Fruit fly (Drosophila melanogaster) Kc167 (cell line): ENCODE results near the gene Cpr.

Source experiments
- Myc ChIP-seq: fragments of >200 bp; optimal IDR thresholded peaks from 2 replicates; lab custom pipeline; 2017; ENCODE audit warnings: missing external identifiers
- Sin3A ChIP-seq: fragments of >200 bp; optimal IDR thresholded peaks from 2 replicates; lab custom pipeline; 2018; ENCODE audit warnings: missing external identifiers
- h ChIP-seq: fragments of >200 bp; optimal IDR thresholded peaks from 3 replicates; lab custom pipeline; 2018; ENCODE audit warnings: missing external identifiers
- insv ChIP-seq: fragments of >200 bp; optimal IDR thresholded peaks from 3 replicates; lab custom pipeline; 2018; ENCODE audit warnings: missing external identifiers
- psq ChIP-seq: fragments of >200 bp; optimal IDR thresholded peaks from 2 replicates; lab custom pipeline; 2017; ENCODE audit warnings: missing external identifiers
- ttk ChIP-seq: sonication (Bioruptor generic); optimal IDR thresholded peaks from 2 replicates; lab custom pipeline; 2017; ENCODE audit warnings: missing external identifiers

The Cpr gene

dm6 chr2L:6340222-6340725, 1.6 kb downstream of the Cpr start:
- TF ChIP-seq Sin3A (lab: Kevin White, UChicago) (no peak), Myc (lab: Kevin White, UChicago) (no peak), psq (no peak), h (no peak), insv (lab: Kevin White, UChicago) (no peak), ttk (lab: Kevin White, UChicago) (no peak)

- TF ChIP-seq Myc (lab: Kevin White, UChicago) (no peak), ttk (lab: Kevin White, UChicago) (no peak), h (no peak), Sin3A (lab: Kevin White, UChicago) (no peak), psq (no peak), insv (lab: Kevin White, UChicago) (no peak)
These were observed 2.6 kb downstream of the Cpr start for dm6 chr2L:6341246-6341645.

- TF ChIP-seq Myc (lab: Kevin White, UChicago) (no peak), ttk (lab: Kevin White, UChicago) (no peak), psq (no peak), Sin3A (lab: Kevin White, UChicago) (no peak), insv (lab: Kevin White, UChicago) (no peak), h (no peak)
These were observed 4.6 kb downstream of the Cpr start for dm6 chr2L:6343084-6343873.

- no peak for TF ChIP-seq Sin3A (lab: Kevin White, UChicago)
These were observed 9.7 kb downstream of the Cpr start, which contains the start of gene CG9497 for dm6 chr2L:6348327-6348726. CG9497 (minus strand) TSS chr2L:6348427.

- TF ChIP-seq Myc (lab: Kevin White, UChicago) (no peak), insv (lab: Kevin White, UChicago) (no peak), h (no peak), Sin3A (lab: Kevin White, UChicago) (no peak), ttk (lab: Kevin White, UChicago) (no peak), psq (no peak)
These were observed 12.6 kb downstream of the Cpr start, which contains the start of gene CG9498 for dm6 chr2L:6350984-6351808. CG9498 (minus strand) TSS chr2L:6351034.

dm6 chr2L:6351809-6352182, 13.2 kb downstream of the Cpr start:
- TF ChIP-seq Myc (lab: Kevin White, UChicago) (no peak), psq (no peak), h (no peak), ttk (lab: Kevin White, UChicago) (no peak), insv (lab: Kevin White, UChicago) (no peak), Sin3A (lab: Kevin White, UChicago) (no peak)

- no peak for TF ChIP-seq Sin3A (lab: Kevin White, UChicago)
- no peak for TF ChIP-seq insv (lab: Kevin White, UChicago)
- no peak for TF ChIP-seq Myc (lab: Kevin White, UChicago)
- no peak for TF ChIP-seq ttk (lab: Kevin White, UChicago)
- TF ChIP-seq h = no peak
- no peak for TF ChIP-seq psq
These were observed 15.6 kb downstream of the Cpr start, which contains the start of gene ppk7 for dm6 chr2L:6354231-6354630. ppk7 (minus strand) TSS chr2L:6354331.

dm6 chr2L:6354656-6355055, 16.0 kb downstream of the Cpr start, which contains the start of gene ppk14:
ppk14 (plus strand) TSS chr2L:6354956.
- TF ChIP-seq psq = no peak
- no peak for TF ChIP-seq ttk (lab: Kevin White, UChicago)
- TF ChIP-seq Sin3A (lab: Kevin White, UChicago) = no peak
- no peak for TF ChIP-seq Myc (lab: Kevin White, UChicago)
- TF ChIP-seq h = no peak
- TF ChIP-seq insv (lab: Kevin White, UChicago) = no peak

- TF ChIP-seq Myc (lab: Kevin White, UChicago) (no peak), h (no peak), Sin3A (lab: Kevin White, UChicago) (no peak), ttk (lab: Kevin White, UChicago) (no peak), insv (lab: Kevin White, UChicago) (no peak), psq (no peak)
These were observed 17.5 kb downstream of the Cpr start for dm6 chr2L:6356134-6356533.

- TF ChIP-seq Myc (lab: Kevin White, UChicago) (no peak), Sin3A (lab: Kevin White, UChicago) (no peak), insv (lab: Kevin White, UChicago) (no peak), ttk (lab: Kevin White, UChicago) (no peak), h (no peak), psq (no peak)
These were observed 18.2 kb downstream of the Cpr start for dm6 chr2L:6356686-6357362.

- no peak for TF ChIP-seq insv (lab: Kevin White, UChicago)
These were observed 19.6 kb downstream of the Cpr start, which contains the start of gene CG9500 for dm6 chr2L:6358218-6358617. CG9500 (minus strand) TSS chr2L:6358318.
